Fruit fly (Drosophila melanogaster) whole organism, embryonic: ENCODE results near the gene MRG15.

Source experiments
- Abd-B ChIP-seq: fragments of 200-800 bp; sonication (Bioruptor generic); optimal IDR thresholded peaks from 2 replicates; lab custom pipeline; 2018; ENCODE audit warnings: missing biosample characterization, mild to moderate bottlenecking, missing genetic modification characterization, moderate library complexity
- Adf1 ChIP-seq: fragments of 200-800 bp; sonication (Bioruptor generic); IDR thresholded peaks from 2 replicates; pipeline ENCODE4 v1.3.6; 2022; ENCODE audit warnings: missing biosample characterization, missing genetic modification characterization
- CG10462 ChIP-seq: fragments of 200-800 bp; sonication (Bioruptor generic); optimal IDR thresholded peaks from 2 replicates; lab custom pipeline; 2016; ENCODE audit warnings: missing biosample characterization, missing genetic modification characterization
- CG12659 ChIP-seq: fragments of 200-800 bp; sonication (Bioruptor generic); optimal IDR thresholded peaks from 3 replicates; lab custom pipeline; 2017; ENCODE audit warnings: mild to moderate bottlenecking, missing biosample characterization, missing genetic modification reagents, missing genetic modification characterization
- CG12942 ChIP-seq: fragments of 200-800 bp; sonication (Bioruptor generic); optimal IDR thresholded peaks from 3 replicates; lab custom pipeline; 2016; ENCODE audit warnings: missing biosample characterization, missing genetic modification characterization
- CG14050 ChIP-seq: fragments of 200-800 bp; sonication (Bioruptor generic); IDR thresholded peaks from 3 replicates; pipeline ENCODE4 v1.3.6; 2022; ENCODE audit warnings: missing biosample characterization, missing genetic modification characterization
- CG15011 ChIP-seq: fragments of 200-800 bp; sonication (Bioruptor generic); optimal IDR thresholded peaks from 3 replicates; lab custom pipeline; 2018; ENCODE audit warnings: missing biosample characterization, mild to moderate bottlenecking, missing genetic modification characterization
- CG1602 ChIP-seq: fragments of 200-800 bp; sonication (Bioruptor generic); optimal IDR thresholded peaks from 3 replicates; lab custom pipeline; 2016; ENCODE audit warnings: missing biosample characterization, missing genetic modification characterization
- CG17328 ChIP-seq: fragments of 200-800 bp; sonication (Bioruptor generic); IDR thresholded peaks from 2 replicates; pipeline ENCODE4 v1.3.6; 2022; ENCODE audit warnings: missing biosample characterization, missing genetic modification characterization
- CG17385 ChIP-seq: fragments of 200-800 bp; sonication (Bioruptor generic); optimal IDR thresholded peaks from 3 replicates; lab custom pipeline; 2018; ENCODE audit warnings: missing biosample characterization, mild to moderate bottlenecking, missing genetic modification characterization
- CG17829 ChIP-seq: fragments of 200-800 bp; optimal IDR thresholded peaks from 2 replicates; lab custom pipeline; 2019; ENCODE audit warnings: missing biosample characterization, mild to moderate bottlenecking, missing genetic modification characterization, moderate library complexity
- CG18262 ChIP-seq: fragments of 200-800 bp; optimal IDR thresholded peaks from 3 replicates; lab custom pipeline; 2019; ENCODE audit warnings: missing biosample characterization, mild to moderate bottlenecking, missing genetic modification characterization, moderate library complexity
- CG2116 ChIP-seq: fragments of 200-800 bp; sonication (Bioruptor generic); optimal IDR thresholded peaks from 3 replicates; lab custom pipeline; 2018; ENCODE audit warnings: missing biosample characterization, mild to moderate bottlenecking, missing genetic modification characterization
- CG30431 ChIP-seq: fragments of 200-800 bp; sonication (Bioruptor generic); optimal IDR thresholded peaks from 2 replicates; lab custom pipeline; 2017; ENCODE audit warnings: missing biosample characterization, missing genetic modification characterization
- CG31388 ChIP-seq: fragments of 200-800 bp; sonication (Bioruptor generic); optimal IDR thresholded peaks from 2 replicates; lab custom pipeline; 2016; ENCODE audit warnings: missing biosample characterization, missing genetic modification characterization
- CG3847 ChIP-seq: fragments of 200-800 bp; sonication (Bioruptor generic); IDR thresholded peaks from 2 replicates; pipeline ENCODE4 v1.3.6; 2022; ENCODE audit warnings: missing biosample characterization, missing genetic modification characterization
- CG6272 ChIP-seq: fragments of 200-800 bp; sonication (Bioruptor generic); IDR thresholded peaks from 2 replicates; pipeline ENCODE4 v1.3.6; 2022; ENCODE audit warnings: missing biosample characterization, missing genetic modification characterization
- CG6654 ChIP-seq: fragments of 200-800 bp; sonication (Bioruptor generic); optimal IDR thresholded peaks from 2 replicates; lab custom pipeline; 2017; ENCODE audit warnings: missing biosample characterization, mild to moderate bottlenecking, missing genetic modification characterization
- CG7357 ChIP-seq: fragments of 200-800 bp; sonication (Bioruptor generic); IDR thresholded peaks from 3 replicates; pipeline ENCODE4 v1.3.6; 2022; ENCODE audit warnings: missing biosample characterization, missing genetic modification characterization
- CG7786 ChIP-seq: fragments of 200-800 bp; sonication (Bioruptor generic); optimal IDR thresholded peaks from 2 replicates; lab custom pipeline; 2016; ENCODE audit warnings: missing biosample characterization, missing genetic modification characterization
- CG7963 ChIP-seq: fragments of 200-800 bp; sonication (Bioruptor generic); IDR thresholded peaks from 3 replicates; pipeline ENCODE4 v1.3.6; 2022; ENCODE audit warnings: missing biosample characterization, missing genetic modification characterization; ENCODE audit not compliant: partially characterized antibody
- CG8290 ChIP-seq, 3 experiments: fragments of 200-800 bp; sonication (Bioruptor generic); optimal IDR thresholded peaks; 2 replicates each; lab custom pipeline; 2016 to 2019; ENCODE audit warnings: missing biosample characterization in 3 of 3, missing genetic modification characterization in 3 of 3, mild to moderate bottlenecking in 2 of 3, moderate library complexity in 1 of 3
- CG9876 ChIP-seq: fragments of 200-800 bp; sonication (Bioruptor generic); optimal IDR thresholded peaks from 2 replicates; lab custom pipeline; 2016; ENCODE audit warnings: missing biosample characterization, missing genetic modification characterization
- Dad ChIP-seq: fragments of 200-800 bp; sonication (Bioruptor generic); optimal IDR thresholded peaks from 3 replicates; lab custom pipeline; 2016; ENCODE audit warnings: missing biosample characterization, missing genetic modification characterization
- Drgx ChIP-seq: fragments of 200-800 bp; sonication (Bioruptor generic); IDR thresholded peaks from 2 replicates; pipeline ENCODE4 v1.3.6; 2022; ENCODE audit warnings: missing biosample characterization, missing genetic modification characterization
- Eip74EF ChIP-seq, 2 experiments: fragments of 200-800 bp in 1 of 2; fragments of >200 bp in 1 of 2; sonication (Bioruptor generic) in 1 of 2; optimal IDR thresholded peaks; 2 replicates each; lab custom pipeline; 2017 to 2019; ENCODE audit warnings: missing biosample characterization in 2 of 2, missing genetic modification characterization in 2 of 2, mild to moderate bottlenecking in 1 of 2, moderate library complexity in 1 of 2
- Gsc ChIP-seq: fragments of 200-800 bp; sonication (Bioruptor generic); IDR thresholded peaks from 2 replicates; pipeline ENCODE4 v1.3.6; 2022; ENCODE audit warnings: missing biosample characterization, missing genetic modification characterization
- Hr51 ChIP-seq, 2 experiments: fragments of 200-800 bp; sonication (Bioruptor generic); optimal IDR thresholded peaks; 2 replicates in 1 of 2; 3 replicates in 1 of 2; lab custom pipeline; 2016 to 2018; ENCODE audit warnings: missing biosample characterization in 2 of 2, missing genetic modification characterization in 2 of 2, mild to moderate bottlenecking in 1 of 2, moderate library complexity in 1 of 2
- Med ChIP-seq: fragments of 200-800 bp; sonication (Bioruptor generic); peaks from one replicate; lab custom pipeline; 2016; ENCODE audit warnings: missing biosample characterization, missing genetic modification characterization, mild to moderate bottlenecking, inconsistent platforms, moderate library complexity
- Nf-YA ChIP-seq: fragments of 200-800 bp; sonication (Bioruptor generic); IDR thresholded peaks from 2 replicates; pipeline ENCODE4 v1.3.6; 2022; ENCODE audit warnings: missing biosample characterization, missing genetic modification characterization
- Rx ChIP-seq: fragments of 200-800 bp; sonication (Bioruptor generic); IDR thresholded peaks from 2 replicates; pipeline ENCODE4 v1.3.6; 2022; ENCODE audit warnings: missing biosample characterization, missing genetic modification characterization
- Taf1 ChIP-seq: fragments of 200-800 bp; sonication (Bioruptor generic); IDR thresholded peaks from 2 replicates; pipeline ENCODE4 v1.3.6; 2022; ENCODE audit warnings: missing biosample characterization, missing genetic modification characterization
- Tbp ChIP-seq: fragments of >200 bp; optimal IDR thresholded peaks from 2 replicates; lab custom pipeline; 2018; ENCODE audit warnings: missing biosample characterization, missing genetic modification characterization
- Usf ChIP-seq: fragments of 200-800 bp; sonication (Bioruptor generic); optimal IDR thresholded peaks from 2 replicates; lab custom pipeline; 2017; ENCODE audit warnings: missing genotype, missing biosample characterization, missing genetic modification characterization
- ase ChIP-seq: fragments of 200-800 bp; sonication (Bioruptor generic); IDR thresholded peaks from 3 replicates; pipeline ENCODE4 v1.3.6; 2022; ENCODE audit warnings: missing biosample characterization, missing genetic modification characterization
- bsh ChIP-seq, 2 experiments: fragments of 200-800 bp; sonication (Bioruptor generic); optimal IDR thresholded peaks; 2 replicates each; lab custom pipeline; 2017 to 2018; ENCODE audit warnings: mild to moderate bottlenecking in 2 of 2, missing biosample characterization in 2 of 2, missing genetic modification characterization in 2 of 2, moderate library complexity in 1 of 2
- cad ChIP-seq: fragments of >200 bp; optimal IDR thresholded peaks from 2 replicates; lab custom pipeline; 2017; ENCODE audit warnings: missing biosample characterization, missing genetic modification characterization
- dan ChIP-seq: fragments of 200-800 bp; sonication (Bioruptor generic); IDR thresholded peaks from 2 replicates; pipeline ENCODE4 v1.3.6; 2022; ENCODE audit warnings: missing biosample characterization, missing genetic modification characterization
- dimm ChIP-seq: fragments of 200-800 bp; sonication (Bioruptor generic); IDR thresholded peaks from 2 replicates; pipeline ENCODE4 v1.3.6; 2022; ENCODE audit warnings: missing biosample characterization, missing genetic modification characterization
- disco-r ChIP-seq: fragments of 200-800 bp; sonication (Bioruptor generic); optimal IDR thresholded peaks from 2 replicates; lab custom pipeline; 2016; ENCODE audit warnings: missing biosample characterization, missing genetic modification characterization
- fd64A ChIP-seq: fragments of 200-800 bp; sonication (Bioruptor generic); optimal IDR thresholded peaks from 3 replicates; lab custom pipeline; 2018; ENCODE audit warnings: missing biosample characterization, mild to moderate bottlenecking, missing genetic modification characterization
- inv ChIP-seq: fragments of 200-800 bp; sonication (Bioruptor generic); IDR thresholded peaks from 2 replicates; pipeline ENCODE4 v1.3.6; 2022; ENCODE audit warnings: missing biosample characterization, missing genetic modification characterization; ENCODE audit not compliant: partially characterized antibody
- lmd ChIP-seq: fragments of 200-800 bp; sonication (Bioruptor generic); IDR thresholded peaks from 2 replicates; pipeline ENCODE4 v1.3.6; 2022; ENCODE audit warnings: missing biosample characterization, missing genetic modification characterization
- oc ChIP-seq: fragments of 200-800 bp; sonication (Bioruptor generic); optimal IDR thresholded peaks from 2 replicates; lab custom pipeline; 2018; ENCODE audit warnings: missing biosample characterization, mild to moderate bottlenecking, missing genetic modification characterization, moderate library complexity
- scrt ChIP-seq: fragments of 200-800 bp; sonication (Bioruptor generic); optimal IDR thresholded peaks from 2 replicates; lab custom pipeline; 2018; ENCODE audit warnings: missing biosample characterization, mild to moderate bottlenecking, missing genetic modification characterization, moderate library complexity
- sens-2 ChIP-seq: fragments of 200-800 bp; sonication (Bioruptor generic); IDR thresholded peaks from 2 replicates; pipeline ENCODE4 v1.3.6; 2022; ENCODE audit warnings: missing biosample characterization, missing genetic modification characterization
- shn ChIP-seq: fragments of 200-800 bp; sonication (Bioruptor generic); optimal IDR thresholded peaks from 3 replicates; lab custom pipeline; 2016; ENCODE audit warnings: missing biosample characterization, missing genetic modification characterization
- sug ChIP-seq: fragments of 200-800 bp; optimal IDR thresholded peaks from 2 replicates; lab custom pipeline; 2019; ENCODE audit warnings: missing biosample characterization, mild to moderate bottlenecking, missing genetic modification characterization, moderate library complexity
- tio ChIP-seq: fragments of 200-800 bp; sonication (Bioruptor generic); optimal IDR thresholded peaks from 2 replicates; lab custom pipeline; 2017; ENCODE audit warnings: missing biosample characterization, missing genetic modification characterization, inconsistent platforms
- tna ChIP-seq: fragments of 200-800 bp; sonication (Bioruptor generic); IDR thresholded peaks from 2 replicates; pipeline ENCODE4 v1.3.6; 2022; ENCODE audit warnings: missing biosample characterization, missing genetic modification characterization; ENCODE audit not compliant: partially characterized antibody

MRG15 gene

DNA sequence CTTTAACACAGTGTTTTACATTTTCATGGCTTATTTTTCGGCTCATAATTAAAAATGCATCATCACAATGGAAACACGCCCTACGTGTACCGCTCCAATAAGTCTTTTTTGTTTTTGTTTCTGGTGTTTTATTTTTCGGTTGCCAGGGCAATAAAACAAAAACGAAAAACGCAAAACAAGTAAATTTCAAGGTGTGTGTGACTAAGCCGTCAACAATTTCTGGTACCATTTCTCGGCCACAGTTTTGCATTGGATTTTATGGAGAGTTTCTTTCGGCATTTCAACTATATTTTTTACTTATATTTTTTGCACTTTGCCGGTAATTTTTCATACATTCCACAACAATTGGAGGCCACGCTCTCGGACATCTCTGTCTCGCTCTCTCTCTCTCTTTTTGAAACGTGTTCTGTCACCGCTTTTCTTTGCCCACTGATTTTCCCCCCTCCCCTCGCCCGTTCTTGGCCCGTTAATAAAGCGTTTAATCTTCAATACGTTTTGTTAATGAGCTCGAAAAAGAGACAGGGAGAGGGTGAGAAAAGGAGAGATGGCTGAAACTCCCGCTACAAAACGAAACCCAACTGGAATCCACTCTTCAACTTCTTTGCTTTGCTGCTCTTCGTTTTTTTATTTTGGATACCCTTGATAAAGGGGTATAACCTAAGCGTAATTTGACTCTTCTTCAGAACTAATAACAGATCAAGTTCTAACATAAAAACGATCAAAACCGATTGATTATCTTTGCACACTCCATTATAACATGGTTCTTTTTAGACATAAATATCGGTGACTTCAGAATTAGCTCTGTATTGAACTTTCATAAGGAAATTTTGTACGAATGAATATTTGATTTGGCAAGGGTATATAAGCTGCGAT, 15.3 kb upstream of the MRG15 start (continued):
- TF ChIP-seq CG30431 (no peak), CG9876 (GFP tag; lab: Kevin White, UChicago) (no peak), CG8290 (GFP tag; optimal IDR thresholded peaks at IDR 0.05; lab: Kevin White, UChicago) (no peak), CG8290 (tag; optimal IDR thresholded peaks at IDR 0.05; lab: Kevin White, UChicago) (no peak), CG12659 (GFP tag; lab: Kevin White, UChicago) (no peak), Dad (GFP tag; lab: Kevin White, UChicago) (no peak), Drgx (no peak), Gsc (no peak), oc (tag; lab: Kevin White, UChicago) (no peak), CG18262 (tag; lab: Kevin White, UChicago) (no peak), sug (no peak), scrt (GFP tag; lab: Kevin White, UChicago) (no peak), lmd (GFP tag; lab: Robert Waterston, UW) (no peak), CG3847 (GFP tag; lab: Robert Waterston, UW) (no peak), CG10462 (GFP tag; lab: Kevin White, UChicago) (no peak), CG6654 (GFP tag; lab: Kevin White, UChicago) (no peak), CG2116 (GFP tag; lab: Kevin White, UChicago) (no peak), Taf1 (no peak), disco-r (GFP tag; lab: Kevin White, UChicago) (no peak), CG14050 (GFP tag; lab: Robert Waterston, UW) (no peak), Hr51 (GFP tag; optimal IDR thresholded peaks at IDR 0.05; lab: Kevin White, UChicago) (peak in 1 of 2 experiments; percentile 18), Med (GFP tag; lab: Kevin White, UChicago) (peak; percentile 81), Tbp (GFP tag; lab: Kevin White, UChicago) (no peak), CG31388 (no peak), Abd-B (GFP tag; lab: Kevin White, UChicago) (no peak), inv (GFP tag; lab: Robert Waterston, UW) (no peak), CG7786 (no peak), bsh (GFP tag; optimal IDR thresholded peaks at IDR 0.05; lab: Kevin White, UChicago) (no peak), fd64A (no peak), tio (GFP tag; lab: Kevin White, UChicago) (no peak), CG17385 (no peak), CG1602 (GFP tag; lab: Kevin White, UChicago) (no peak), sens-2 (no peak), CG17328 (GFP tag; lab: Robert Waterston, UW) (no peak), CG12942 (GFP tag; lab: Kevin White, UChicago) (no peak), Usf (GFP tag; lab: Kevin White, UChicago) (no peak), tna (GFP tag; lab: Robert Waterston, UW) (no peak), Nf-YA (GFP tag; lab: Robert Waterston, UW) (no peak), CG15011 (GFP tag; lab: Kevin White, UChicago) (no peak), Rx (no peak), dan (GFP tag; lab: Robert Waterston, UW) (no peak), dimm (GFP tag; lab: Robert Waterston, UW) (no peak), shn (GFP tag; lab: Kevin White, UChicago) (no peak), Adf1 (GFP tag; lab: Robert Waterston, UW) (no peak), CG7963 (GFP tag; lab: Robert Waterston, UW) (no peak), CG7357 (no peak), cad (GFP tag; lab: Kevin White, UChicago) (no peak), CG17829 (tag; lab: Kevin White, UChicago) (no peak), ase (GFP tag; lab: Robert Waterston, UW) (no peak), CG6272 (GFP tag; lab: Robert Waterston, UW) (no peak), Eip74EF (GFP tag; optimal IDR thresholded peaks at IDR 0.05; lab: Kevin White, UChicago) (peak in 1 of 2 experiments; percentile 25)
